Fruit fly (Drosophila melanogaster): ENCODE data around the gene Inx2.

DNA sequence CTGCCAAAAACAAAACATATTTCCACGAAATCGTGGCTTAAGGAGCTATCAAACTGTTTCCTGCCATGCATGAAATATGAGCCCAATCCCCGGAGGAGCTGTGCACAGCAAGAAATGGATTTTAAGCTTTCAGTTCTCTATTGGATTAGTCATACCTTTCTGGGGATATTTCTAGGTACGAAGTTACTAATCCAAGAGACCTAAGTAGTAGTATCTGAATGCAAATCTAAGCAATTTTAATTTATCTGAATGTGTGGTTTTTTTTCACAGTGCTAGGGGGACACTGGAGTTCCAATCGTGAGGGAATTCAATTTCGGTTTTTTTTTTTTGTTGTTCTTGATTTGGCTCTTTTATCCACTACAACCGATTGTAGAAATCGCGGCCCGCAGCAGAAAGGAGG lies 22.1 kb upstream of the Inx2 start:
- TF ChIP-seq CG1620 (GFP tag; optimal IDR thresholded peaks at IDR 0.05) (no peak), CG7045 (GFP tag; optimal IDR thresholded peaks at IDR 0.05) (no peak), pad (GFP tag; optimal IDR thresholded peaks at IDR 0.05) (no peak), Crg-1 (GFP tag; optimal IDR thresholded peaks at IDR 0.05) (no peak)

Data from whole organism, adult.